Worm (Caenorhabditis elegans) whole organism, midembryonic: ENCODE results near the gene F13E6.1.
A peak's percentile ranks its signal among the peaks of the same experiment; 100 is the strongest.

Source experiments
- T22C8.4 ChIP-seq: fragments of 200-800 bp; sonication (Bioruptor generic); IDR thresholded peaks from 2 replicates; pipeline ENCODE4 v1.3.6; 2022; ENCODE audit warnings: missing genetic modification characterization, missing compliant biosample characterization
- flt-1 ChIP-seq: fragments of 200-800 bp; sonication (Bioruptor generic); IDR thresholded peaks from 2 replicates; pipeline ENCODE4 v1.3.6; 2022; ENCODE audit warnings: missing genetic modification characterization, missing compliant biosample characterization
- klf-2 ChIP-seq: fragments of 200-800 bp; sonication (Bioruptor generic); conservative IDR thresholded peaks from 2 replicates; pipeline ENCODE4 v1.3.6; 2022; ENCODE audit warnings: missing genetic modification reagents, missing genetic modification characterization, missing compliant biosample characterization
- ref-1 ChIP-seq: fragments of 200-800 bp; sonication (Bioruptor generic); conservative IDR thresholded peaks from 2 replicates; pipeline ENCODE4 v1.3.6; 2022; ENCODE audit warnings: missing genetic modification reagents, missing genetic modification characterization, missing compliant biosample characterization
- tab-1 ChIP-seq: fragments of 200-800 bp; sonication (Bioruptor generic); IDR thresholded peaks from 2 replicates; pipeline ENCODE4 v1.3.6; 2022; ENCODE audit warnings: missing genetic modification characterization, missing compliant biosample characterization
- ztf-23 ChIP-seq: fragments of 200-800 bp; sonication (Bioruptor generic); IDR thresholded peaks from 2 replicates; pipeline ENCODE4 v1.3.6; 2022; ENCODE audit warnings: missing genetic modification reagents, missing genetic modification characterization, missing compliant biosample characterization

- 0 out of 2 replicates have a peak, but pooled peaks have one; percentile 31 for TF ChIP-seq flt-1 (GFP tag; lab: Robert Waterston, UW)
- TF ChIP-seq klf-2 (GFP tag; lab: Robert Waterston, UW) = no peak
- TF ChIP-seq ref-1 (GFP tag; lab: Robert Waterston, UW) = no peak
- no peak for TF ChIP-seq T22C8.4 (GFP tag; lab: Robert Waterston, UW)
- no peak for TF ChIP-seq ztf-23 (GFP tag; lab: Robert Waterston, UW)
- TF ChIP-seq tab-1 = no peak
Measured at ce11 chrX:10678081-10678736, 1.3 kb upstream of the F13E6.1 start.
